Fruit fly (Drosophila melanogaster): Measurements from ENCODE around the gene mew.

mew gene

DNA sequence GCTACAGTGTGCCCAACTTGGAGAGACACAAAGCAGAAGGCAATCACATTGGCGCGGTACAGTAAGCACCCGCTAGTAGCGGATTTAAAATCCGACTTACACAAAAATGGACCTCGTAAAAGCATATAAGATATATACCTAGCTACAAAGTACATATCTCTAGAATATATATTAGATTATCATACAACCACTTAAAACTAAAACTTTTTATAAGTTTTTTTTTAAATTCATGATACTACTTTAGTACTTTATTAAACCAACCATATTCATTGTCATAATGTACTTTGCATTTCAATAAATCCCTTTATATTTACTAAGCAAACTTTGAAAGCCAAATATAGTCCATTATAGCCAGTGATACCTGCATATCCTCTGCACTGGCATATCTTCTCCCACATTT lies 16.8 kb upstream of the mew start (continued):
- TF ChIP-seq Dek (tag; optimal IDR thresholded peaks at IDR 0.05) (peak; percentile 2), CG3065 (GFP tag; optimal IDR thresholded peaks at IDR 0.05) (no peak), Fer3 (tag; optimal IDR thresholded peaks at IDR 0.05) (peak; percentile 32), peb (GFP tag; IDR thresholded peaks at IDR 0.05) (no peak), CG6791 (GFP tag; IDR thresholded peaks at IDR 0.05; ENCODE audit: partially characterized antibody) (no peak), dm (GFP tag; optimal IDR thresholded peaks at IDR 0.05) (no peak), CG15479 (GFP tag; optimal IDR thresholded peaks at IDR 0.05) (no peak), lov (optimal IDR thresholded peaks at IDR 0.05) (no peak), lov (GFP tag; IDR thresholded peaks at IDR 0.05) (no peak), Meics (GFP tag; optimal IDR thresholded peaks at IDR 0.05) (peak; percentile 67), Gsc (GFP tag; IDR thresholded peaks at IDR 0.05) (no peak), fd64A (GFP tag; optimal IDR thresholded peaks at IDR 0.05) (no peak), sens (GFP tag) (peak; percentile 70), CG10431 (GFP tag; optimal IDR thresholded peaks at IDR 0.05) (no peak), repo (GFP tag; optimal IDR thresholded peaks at IDR 0.05) (no peak), CG11696 (GFP tag; IDR thresholded peaks at IDR 0.05) (no peak), CG3281 (GFP tag; optimal IDR thresholded peaks at IDR 0.05) (peak; percentile 33), NC2β (GFP tag; optimal IDR thresholded peaks at IDR 0.05) (no peak), az2 (GFP tag; optimal IDR thresholded peaks at IDR 0.05) (peak; percentile 49), CHES-1-like (GFP tag; optimal IDR thresholded peaks at IDR 0.05) (no peak), Sin3A (optimal IDR thresholded peaks at IDR 0.05) (no peak), dpn (GFP tag; optimal IDR thresholded peaks at IDR 0.05) (peak in 1 of 2 experiments; percentile 46), unc-4 (GFP tag; IDR thresholded peaks at IDR 0.05; ENCODE audit: partially characterized antibody) (no peak), CG13424 (tag; optimal IDR thresholded peaks at IDR 0.05) (peak; percentile 65), corto (GFP tag; optimal IDR thresholded peaks at IDR 0.05) (no peak), CG10543 (GFP tag; optimal IDR thresholded peaks at IDR 0.05) (peak; percentile 54), CG16813 (GFP tag; IDR thresholded peaks at IDR 0.05; ENCODE audit: partially characterized antibody) (no peak), CG4404 (GFP tag; IDR thresholded peaks at IDR 0.05) (peak; percentile 34; the same call in 1 of the 2 replicates), CG3838 (GFP tag; optimal IDR thresholded peaks at IDR 0.05) (no peak), amos (GFP tag; IDR thresholded peaks at IDR 0.05; ENCODE audit: partially characterized antibody) (no peak), gfzf (GFP tag; optimal IDR thresholded peaks at IDR 0.05) (no peak), btn (GFP tag; optimal IDR thresholded peaks at IDR 0.05) (no peak), Spps (tag; optimal IDR thresholded peaks at IDR 0.05) (no peak), insv (GFP tag; optimal IDR thresholded peaks at IDR 0.05) (no peak), Eip74EF (GFP tag; optimal IDR thresholded peaks at IDR 0.05) (no peak), Myb (GFP tag; optimal IDR thresholded peaks at IDR 0.05) (no peak), lilli (GFP tag; optimal IDR thresholded peaks at IDR 0.05) (peak; percentile 3), H15 (GFP tag; IDR thresholded peaks at IDR 0.05) (no peak), disco-r (GFP tag; optimal IDR thresholded peaks at IDR 0.05) (no peak), Dbx (GFP tag; IDR thresholded peaks at IDR 0.05) (peak; percentile 16; the same call in 1 of the 3 replicates), CG9817 (tag; optimal IDR thresholded peaks at IDR 0.05) (peak; percentile 35), CG8359 (GFP tag; optimal IDR thresholded peaks at IDR 0.05; ENCODE audit: borderline replicate concordance) (no peak), bbx (GFP tag; IDR thresholded peaks at IDR 0.05; ENCODE audit: partially characterized antibody) (no peak), Neu2 (GFP tag; optimal IDR thresholded peaks at IDR 0.05; ENCODE audit: borderline replicate concordance) (no peak), dimm (GFP tag; IDR thresholded peaks at IDR 0.05) (no peak), CG6175 (GFP tag; IDR thresholded peaks at IDR 0.05) (no peak), CG13624 (GFP tag; optimal IDR thresholded peaks at IDR 0.05) (no peak), Tbp (GFP tag; optimal IDR thresholded peaks at IDR 0.05) (no peak), CG1529 (GFP tag; optimal IDR thresholded peaks at IDR 0.05) (peak; percentile 7), eyg (GFP tag; optimal IDR thresholded peaks at IDR 0.05) (no peak), TFAM (GFP tag; optimal IDR thresholded peaks at IDR 0.05) (no peak), wek (GFP tag; optimal IDR thresholded peaks at IDR 0.05) (no peak)
